Worm (Caenorhabditis elegans) whole organism, midembryonic: Measurements from ENCODE around the gene xrn-1.

Source experiments
- T22C8.4 ChIP-seq: fragments of 200-800 bp; sonication (Bioruptor generic); IDR thresholded peaks from 2 replicates; pipeline ENCODE4 v1.3.6; 2022; ENCODE audit warnings: missing genetic modification characterization, missing compliant biosample characterization
- cog-1 ChIP-seq: sonication (generic microtip); optimal IDR thresholded peaks from 2 replicates; lab custom pipeline; 2016; ENCODE audit warnings: missing genetic modification characterization, missing compliant biosample characterization
- flt-1 ChIP-seq: fragments of 200-800 bp; sonication (Bioruptor generic); IDR thresholded peaks from 2 replicates; pipeline ENCODE4 v1.3.6; 2022; ENCODE audit warnings: missing genetic modification characterization, missing compliant biosample characterization
- klf-2 ChIP-seq: fragments of 200-800 bp; sonication (Bioruptor generic); conservative IDR thresholded peaks from 2 replicates; pipeline ENCODE4 v1.3.6; 2022; ENCODE audit warnings: missing genetic modification reagents, missing genetic modification characterization, missing compliant biosample characterization
- med-1 ChIP-seq: sonication (generic microtip); optimal IDR thresholded peaks from 2 replicates; lab custom pipeline; 2017; ENCODE audit warnings: missing genetic modification characterization, mild to moderate bottlenecking, missing compliant biosample characterization, antibody characterized with exemption, missing genetic modification reagents; ENCODE audit not compliant: insufficient read depth
- ref-1 ChIP-seq: fragments of 200-800 bp; sonication (Bioruptor generic); conservative IDR thresholded peaks from 2 replicates; pipeline ENCODE4 v1.3.6; 2022; ENCODE audit warnings: missing genetic modification reagents, missing genetic modification characterization, missing compliant biosample characterization
- tab-1 ChIP-seq: fragments of 200-800 bp; sonication (Bioruptor generic); IDR thresholded peaks from 2 replicates; pipeline ENCODE4 v1.3.6; 2022; ENCODE audit warnings: missing genetic modification characterization, missing compliant biosample characterization
- ztf-23 ChIP-seq: fragments of 200-800 bp; sonication (Bioruptor generic); IDR thresholded peaks from 2 replicates; pipeline ENCODE4 v1.3.6; 2022; ENCODE audit warnings: missing genetic modification reagents, missing genetic modification characterization, missing compliant biosample characterization
- ztf-29 ChIP-seq: fragments of 200-800 bp; sonication (Bioruptor generic); IDR thresholded peaks from 2 replicates; pipeline ENCODE4 v1.3.6; 2022; ENCODE audit warnings: missing genetic modification reagents, missing genetic modification characterization, missing compliant biosample characterization

Gene xrn-1

ce11 chrII:14074825-14075224 is 6.1 kb downstream of the xrn-1 start:
- TF ChIP-seq tab-1: no peak
- TF ChIP-seq T22C8.4 (GFP tag; lab: Robert Waterston, UW): no peak
- no peak for TF ChIP-seq ztf-29
- TF ChIP-seq ztf-23 (GFP tag; lab: Robert Waterston, UW): no peak
- TF ChIP-seq ref-1: no peak
- no peak for TF ChIP-seq cog-1 (tag; lab: Kevin White, UChicago)
- no peak for TF ChIP-seq flt-1
- no peak for TF ChIP-seq med-1 (GFP tag; lab: Kevin White, UChicago)
- TF ChIP-seq klf-2 (GFP tag; lab: Robert Waterston, UW): no peak

- TF ChIP-seq med-1 (GFP tag; lab: Kevin White, UChicago): no peak
- TF ChIP-seq ztf-29: no peak
- TF ChIP-seq flt-1: no peak
- no peak for TF ChIP-seq klf-2 (GFP tag; lab: Robert Waterston, UW)
- no peak for TF ChIP-seq ref-1
- no peak for TF ChIP-seq T22C8.4 (GFP tag; lab: Robert Waterston, UW)
- TF ChIP-seq cog-1 (tag; lab: Kevin White, UChicago): no peak
- no peak for TF ChIP-seq tab-1
- TF ChIP-seq ztf-23 (GFP tag; lab: Robert Waterston, UW): no peak
Measured at ce11 chrII:14077823-14078222, 9.1 kb downstream of the xrn-1 start.

DNA sequence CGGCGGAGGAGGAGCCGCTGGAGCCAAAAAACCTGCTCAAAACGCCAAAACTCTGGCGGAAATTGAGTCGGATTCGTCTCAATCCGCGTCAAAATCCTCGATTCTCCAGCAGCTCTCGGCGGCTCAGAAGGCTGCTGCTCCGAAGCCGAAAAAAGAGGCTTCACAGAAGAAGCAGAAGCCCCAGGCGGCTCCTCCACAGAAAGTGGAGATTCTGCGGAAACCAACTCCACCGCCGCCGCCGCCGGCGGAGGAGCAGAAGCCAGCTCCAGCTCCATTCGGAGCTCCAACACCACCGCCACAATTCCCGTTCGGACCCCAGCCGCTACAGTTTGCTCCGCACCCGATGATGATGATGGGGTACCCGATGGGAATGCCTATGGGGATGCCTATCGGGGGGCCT is 18.2 kb downstream of the xrn-1 start:
- no peak for TF ChIP-seq med-1 (GFP tag; lab: Kevin White, UChicago)
- no peak for TF ChIP-seq ref-1
- no peak for TF ChIP-seq cog-1 (tag; lab: Kevin White, UChicago)
- no peak for TF ChIP-seq ztf-23 (GFP tag; lab: Robert Waterston, UW)
- no peak for TF ChIP-seq T22C8.4 (GFP tag; lab: Robert Waterston, UW)
- TF ChIP-seq tab-1: no peak

DNA sequence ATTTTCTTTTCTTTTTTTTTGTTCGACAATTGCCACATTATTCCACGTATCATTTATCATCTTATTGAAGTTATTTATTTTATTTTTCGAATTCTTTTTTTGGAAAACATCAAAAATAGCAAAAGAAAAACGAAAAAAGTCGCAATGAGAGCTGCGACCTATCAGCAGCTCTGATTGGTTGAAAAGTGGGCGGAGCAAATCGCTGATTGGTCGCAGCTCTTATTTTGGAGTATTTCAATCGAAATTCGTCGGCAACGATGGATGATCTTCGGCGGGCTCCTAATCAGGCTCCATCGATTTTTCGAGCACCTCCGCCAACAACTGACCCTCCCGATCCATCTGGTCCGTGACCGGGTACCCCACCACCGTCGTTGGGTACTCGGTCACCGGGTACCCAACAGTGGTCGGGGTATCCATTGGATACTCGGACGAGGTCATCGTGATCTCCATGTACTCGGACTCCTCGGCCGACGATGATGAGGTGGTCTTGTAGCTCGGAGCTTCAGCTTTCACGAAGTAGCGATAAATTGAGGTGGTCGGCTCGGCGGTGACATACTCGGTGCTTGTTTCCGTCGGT is 21.2 kb downstream of the xrn-1 start:
- TF ChIP-seq ztf-29 (no peak), med-1 (GFP tag; lab: Kevin White, UChicago) (no peak), ztf-23 (GFP tag; lab: Robert Waterston, UW) (no peak), ref-1 (no peak), flt-1 (no peak), T22C8.4 (GFP tag; lab: Robert Waterston, UW) (no peak), klf-2 (GFP tag; lab: Robert Waterston, UW) (no peak), cog-1 (tag; lab: Kevin White, UChicago) (no peak)

DNA sequence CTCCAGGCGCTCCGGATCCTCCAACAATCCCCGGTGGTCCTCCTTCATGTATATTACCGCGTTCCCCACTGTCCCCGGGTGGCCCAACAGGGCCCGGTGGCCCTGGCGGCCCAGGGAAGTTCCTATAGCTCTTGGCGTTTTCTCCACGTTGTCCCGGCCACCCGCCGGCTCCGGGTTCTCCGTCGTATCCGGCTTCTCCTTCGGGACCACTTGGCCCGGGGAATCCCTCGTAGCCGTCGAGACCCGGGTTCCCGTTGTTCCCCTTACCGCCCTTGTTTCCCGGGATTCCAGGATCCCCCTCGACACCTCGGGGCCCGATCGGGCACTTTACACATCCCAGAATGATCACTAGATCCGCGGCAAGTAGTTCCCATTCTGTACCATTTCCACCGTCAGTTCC is 22.5 kb downstream of the xrn-1 start:
- TF ChIP-seq cog-1 (tag; lab: Kevin White, UChicago) (no peak), med-1 (GFP tag; lab: Kevin White, UChicago) (no peak), ref-1 (no peak), T22C8.4 (GFP tag; lab: Robert Waterston, UW) (no peak), klf-2 (GFP tag; lab: Robert Waterston, UW) (no peak), ztf-23 (GFP tag; lab: Robert Waterston, UW) (no peak), flt-1 (no peak), tab-1 (no peak), ztf-29 (no peak)

ce11 chrII:14094590-14094989 is 25.9 kb downstream of the xrn-1 start, which contains the start of gene col-87:
Gene col-87 (minus strand): TSS chrII:14094690.
- no peak for TF ChIP-seq ref-1
- TF ChIP-seq ztf-29: no peak
- no peak for TF ChIP-seq T22C8.4 (GFP tag; lab: Robert Waterston, UW)
- TF ChIP-seq ztf-23 (GFP tag; lab: Robert Waterston, UW): no peak
- TF ChIP-seq klf-2 (GFP tag; lab: Robert Waterston, UW): no peak
- no peak for TF ChIP-seq med-1 (GFP tag; lab: Kevin White, UChicago)
- no peak for TF ChIP-seq flt-1
- no peak for TF ChIP-seq tab-1
- no peak for TF ChIP-seq cog-1 (tag; lab: Kevin White, UChicago)

- TF ChIP-seq med-1 (GFP tag; lab: Kevin White, UChicago) (no peak), ref-1 (no peak), ztf-29 (no peak), cog-1 (tag; lab: Kevin White, UChicago) (no peak), T22C8.4 (GFP tag; lab: Robert Waterston, UW) (no peak), tab-1 (no peak), ztf-23 (GFP tag; lab: Robert Waterston, UW) (no peak), flt-1 (no peak)
Measured at ce11 chrII:14095875-14096274, 27.2 kb downstream of the xrn-1 start.

- no peak for TF ChIP-seq klf-2 (GFP tag; lab: Robert Waterston, UW)
- TF ChIP-seq flt-1: 0 out of 2 replicates have a peak, but pooled peaks have one; percentile 7
- TF ChIP-seq T22C8.4 (GFP tag; lab: Robert Waterston, UW): no peak
- peak; percentile 3; the same call in 1 of the 2 replicates for TF ChIP-seq ztf-23 (GFP tag; lab: Robert Waterston, UW)
- TF ChIP-seq cog-1 (tag; lab: Kevin White, UChicago): no peak
Measured at ce11 chrII:14096814-14097213, 28.1 kb downstream of the xrn-1 start.

DNA sequence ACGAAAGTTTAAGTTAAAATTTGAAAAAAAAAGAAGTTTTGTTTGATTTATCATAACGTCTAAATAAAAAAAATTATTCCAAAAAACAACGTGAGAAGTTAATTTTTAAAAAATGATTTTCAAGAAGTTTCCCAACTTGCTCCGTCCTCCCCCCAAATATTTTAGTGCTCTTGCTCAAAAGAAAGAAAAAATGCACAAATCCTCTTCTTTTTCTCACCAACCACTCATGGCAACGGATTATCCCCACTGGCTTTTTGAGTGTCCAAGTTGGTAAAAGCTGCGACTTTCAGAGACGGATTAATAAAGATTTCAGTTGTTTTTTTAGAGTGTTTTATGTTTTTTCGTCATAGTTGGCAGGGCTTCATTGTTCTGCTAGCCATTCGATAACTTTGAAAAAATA is 28.8 kb downstream of the xrn-1 start, which contains the start of gene Y39G8C.2:
Gene Y39G8C.2 (minus strand): TSS at position 101 of the 400 bp plus-strand sequence.
- TF ChIP-seq T22C8.4 (GFP tag; lab: Robert Waterston, UW): no peak
- TF ChIP-seq klf-2 (GFP tag; lab: Robert Waterston, UW): no peak
- TF ChIP-seq flt-1: no peak
- no peak for TF ChIP-seq med-1 (GFP tag; lab: Kevin White, UChicago)
- TF ChIP-seq ztf-23 (GFP tag; lab: Robert Waterston, UW): no peak
- no peak for TF ChIP-seq tab-1
- TF ChIP-seq ztf-29: no peak
- TF ChIP-seq ref-1: no peak
- TF ChIP-seq cog-1 (tag; lab: Kevin White, UChicago): no peak

DNA sequence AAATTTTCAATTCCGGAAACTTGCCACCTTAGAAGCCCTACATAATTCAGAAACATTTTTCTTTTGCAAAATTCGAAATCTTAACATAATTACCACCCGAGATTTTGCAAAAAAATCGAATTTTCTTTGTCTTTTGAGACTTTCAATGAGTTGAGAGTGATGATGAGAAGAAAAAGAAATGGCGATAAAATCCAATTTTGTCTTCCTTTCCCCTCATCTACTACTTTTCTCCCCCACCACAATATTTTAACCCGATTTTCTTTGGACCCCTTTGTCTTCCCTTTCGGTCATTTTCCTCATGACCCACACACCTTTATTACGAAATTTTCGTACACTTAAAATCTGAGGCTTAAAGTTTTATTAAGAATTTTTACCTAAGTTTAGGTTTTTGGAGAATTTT is 29.6 kb downstream of the xrn-1 start:
- TF ChIP-seq ztf-23 (GFP tag; lab: Robert Waterston, UW) (no peak), T22C8.4 (GFP tag; lab: Robert Waterston, UW) (no peak), med-1 (GFP tag; lab: Kevin White, UChicago) (no peak), ref-1 (no peak), tab-1 (no peak), ztf-29 (no peak), klf-2 (GFP tag; lab: Robert Waterston, UW) (no peak), cog-1 (tag; lab: Kevin White, UChicago) (no peak), flt-1 (no peak)
